Fruit fly (Drosophila melanogaster): Measurements from ENCODE around the gene CG31178.

- TF ChIP-seq usp (GFP tag; optimal IDR thresholded peaks at IDR 0.05): no peak
- TF ChIP-seq psq (optimal IDR thresholded peaks at IDR 0.05): no peak
- no peak for TF ChIP-seq pan (optimal IDR thresholded peaks at IDR 0.05)
Measured at dm6 chr3R:21864484-21864883, 9.1 kb upstream of the CG31178 start.

Measured in whole organism.